Worm (Caenorhabditis elegans) whole organism, midembryonic: Measurements from ENCODE around the gene F40D4.17.

Source experiments
- T22C8.4 ChIP-seq: fragments of 200-800 bp; sonication (Bioruptor generic); IDR thresholded peaks from 2 replicates; pipeline ENCODE4 v1.3.6; 2022; ENCODE audit warnings: missing genetic modification characterization, missing compliant biosample characterization
- cog-1 ChIP-seq: sonication (generic microtip); optimal IDR thresholded peaks from 2 replicates; lab custom pipeline; 2016; ENCODE audit warnings: missing genetic modification characterization, missing compliant biosample characterization
- flt-1 ChIP-seq: fragments of 200-800 bp; sonication (Bioruptor generic); IDR thresholded peaks from 2 replicates; pipeline ENCODE4 v1.3.6; 2022; ENCODE audit warnings: missing genetic modification characterization, missing compliant biosample characterization
- klf-2 ChIP-seq: fragments of 200-800 bp; sonication (Bioruptor generic); conservative IDR thresholded peaks from 2 replicates; pipeline ENCODE4 v1.3.6; 2022; ENCODE audit warnings: missing genetic modification reagents, missing genetic modification characterization, missing compliant biosample characterization
- med-1 ChIP-seq: sonication (generic microtip); optimal IDR thresholded peaks from 2 replicates; lab custom pipeline; 2017; ENCODE audit warnings: missing genetic modification characterization, mild to moderate bottlenecking, missing compliant biosample characterization, antibody characterized with exemption, missing genetic modification reagents; ENCODE audit not compliant: insufficient read depth
- ref-1 ChIP-seq: fragments of 200-800 bp; sonication (Bioruptor generic); conservative IDR thresholded peaks from 2 replicates; pipeline ENCODE4 v1.3.6; 2022; ENCODE audit warnings: missing genetic modification reagents, missing genetic modification characterization, missing compliant biosample characterization
- tab-1 ChIP-seq: fragments of 200-800 bp; sonication (Bioruptor generic); IDR thresholded peaks from 2 replicates; pipeline ENCODE4 v1.3.6; 2022; ENCODE audit warnings: missing genetic modification characterization, missing compliant biosample characterization
- ztf-23 ChIP-seq: fragments of 200-800 bp; sonication (Bioruptor generic); IDR thresholded peaks from 2 replicates; pipeline ENCODE4 v1.3.6; 2022; ENCODE audit warnings: missing genetic modification reagents, missing genetic modification characterization, missing compliant biosample characterization
- ztf-29 ChIP-seq: fragments of 200-800 bp; sonication (Bioruptor generic); IDR thresholded peaks from 2 replicates; pipeline ENCODE4 v1.3.6; 2022; ENCODE audit warnings: missing genetic modification reagents, missing genetic modification characterization, missing compliant biosample characterization

F40D4.17 gene

ce11 chrV:17155384-17155858, at the start of gene F40D4.17:
TSS of gene F40D4.17 (minus strand) at chrV:17155434.
- no peak for TF ChIP-seq klf-2 (GFP tag; lab: Robert Waterston, UW)
- no peak for TF ChIP-seq flt-1 (GFP tag; lab: Robert Waterston, UW)
- no peak for TF ChIP-seq T22C8.4 (GFP tag; lab: Robert Waterston, UW)
- TF ChIP-seq ztf-23: no peak
- TF ChIP-seq ref-1 (GFP tag; lab: Robert Waterston, UW): no peak
- no peak for TF ChIP-seq med-1 (GFP tag; lab: Kevin White, UChicago)

DNA sequence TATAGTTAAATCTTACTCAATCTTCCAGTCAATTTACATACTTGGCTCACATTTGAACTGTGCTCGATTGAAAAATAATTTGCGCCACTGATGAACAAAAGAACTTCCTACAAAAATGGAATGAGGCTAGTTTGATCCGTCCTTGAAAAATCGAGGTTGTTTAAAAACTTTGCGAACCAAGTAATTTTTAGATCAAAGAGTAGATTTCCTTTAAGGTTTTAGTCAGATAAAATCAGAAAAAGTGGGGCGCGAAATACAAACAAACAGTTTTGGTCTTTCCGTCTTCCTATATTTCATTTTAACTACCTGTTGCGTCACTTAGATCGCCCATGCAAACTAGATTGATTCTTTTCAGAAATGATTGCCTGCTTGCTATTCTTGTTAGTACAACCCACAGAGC, 46.6 kb upstream of the F40D4.17 start, which contains the start of gene Y68A4A.10:
TSS of gene Y68A4A.10 (plus strand) at position 301 of the 400 bp plus-strand sequence.
- TF ChIP-seq klf-2 (GFP tag; lab: Robert Waterston, UW): no peak
- TF ChIP-seq flt-1 (GFP tag; lab: Robert Waterston, UW): no peak
- no peak for TF ChIP-seq ztf-23
- no peak for TF ChIP-seq cog-1 (tag; lab: Kevin White, UChicago)
- TF ChIP-seq T22C8.4 (GFP tag; lab: Robert Waterston, UW): no peak
- no peak for TF ChIP-seq ztf-29
- TF ChIP-seq med-1 (GFP tag; lab: Kevin White, UChicago): no peak
- no peak for TF ChIP-seq ref-1 (GFP tag; lab: Robert Waterston, UW)
- no peak for TF ChIP-seq tab-1 (GFP tag; lab: Robert Waterston, UW)

- TF ChIP-seq ref-1 (GFP tag; lab: Robert Waterston, UW): no peak
- no peak for TF ChIP-seq tab-1 (GFP tag; lab: Robert Waterston, UW)
- TF ChIP-seq ztf-29: no peak
- no peak for TF ChIP-seq T22C8.4 (GFP tag; lab: Robert Waterston, UW)
- TF ChIP-seq cog-1 (tag; lab: Kevin White, UChicago): no peak
- TF ChIP-seq med-1 (GFP tag; lab: Kevin White, UChicago): no peak
- TF ChIP-seq flt-1 (GFP tag; lab: Robert Waterston, UW): no peak
- no peak for TF ChIP-seq klf-2 (GFP tag; lab: Robert Waterston, UW)
- TF ChIP-seq ztf-23: no peak
Measured at ce11 chrV:17198926-17199325, 43.7 kb upstream of the F40D4.17 start, which contains the start of gene srz-96. TSS of gene srz-96 (plus strand) at chrV:17199226.

- TF ChIP-seq ztf-23 (no peak), med-1 (GFP tag; lab: Kevin White, UChicago) (no peak), ref-1 (GFP tag; lab: Robert Waterston, UW) (no peak)
Measured at ce11 chrV:17192238-17192637, 37.0 kb upstream of the F40D4.17 start, which contains the start of gene srz-47. TSS of gene srz-47 (minus strand) at chrV:17192338.

DNA sequence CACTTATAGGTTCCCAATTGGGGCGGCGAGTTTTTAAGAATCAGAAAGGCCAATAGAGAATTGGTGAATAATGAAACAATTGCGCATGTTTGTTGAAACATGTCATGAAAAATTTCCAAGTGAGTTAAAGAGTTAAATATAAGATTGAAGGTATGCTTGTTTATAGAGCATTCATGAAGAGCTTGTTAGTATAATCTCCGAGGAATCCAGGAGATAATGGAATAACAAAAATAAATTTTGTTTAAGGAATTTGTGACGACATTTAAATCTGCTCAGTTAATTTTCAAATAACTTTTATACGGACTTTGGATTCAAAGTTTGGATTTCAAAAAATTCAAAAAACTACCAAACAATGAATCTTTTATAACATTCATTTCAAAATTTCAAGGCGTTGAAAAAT, 35.2 kb upstream of the F40D4.17 start, which contains the start of gene str-199:
TSS of gene str-199 (minus strand) at position 101 of the 400 bp plus-strand sequence.
- TF ChIP-seq T22C8.4 (GFP tag; lab: Robert Waterston, UW) (no peak), tab-1 (GFP tag; lab: Robert Waterston, UW) (no peak), ref-1 (GFP tag; lab: Robert Waterston, UW) (no peak), ztf-29 (no peak), ztf-23 (no peak), med-1 (GFP tag; lab: Kevin White, UChicago) (no peak)

DNA sequence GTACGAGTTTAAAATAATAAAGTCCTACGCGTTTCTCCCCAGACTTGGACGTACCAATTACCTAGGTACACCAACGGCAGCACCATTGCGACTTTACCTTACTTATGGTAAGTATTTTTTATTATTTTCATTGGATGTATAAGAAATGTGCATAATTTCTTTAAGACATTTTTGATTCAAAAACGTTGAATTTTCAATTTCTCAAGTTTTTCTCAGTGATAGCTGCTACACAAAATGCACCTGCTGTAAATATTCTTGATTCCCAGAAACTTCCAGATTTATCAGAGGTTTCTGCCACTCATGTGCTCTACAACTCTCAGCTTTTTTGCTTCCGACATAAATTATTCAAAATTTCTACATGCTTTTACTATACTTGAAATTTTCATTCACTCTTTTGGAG, 26.8 kb upstream of the F40D4.17 start, which contains the start of gene srh-159:
TSS of gene srh-159 (plus strand) at position 301 of the 400 bp plus-strand sequence.
- TF ChIP-seq flt-1 (GFP tag; lab: Robert Waterston, UW): no peak

ce11 chrV:17178457-17178856, 23.2 kb upstream of the F40D4.17 start, which contains the start of gene srh-174:
TSS of gene srh-174 (plus strand) at chrV:17178757.
- TF ChIP-seq med-1 (GFP tag; lab: Kevin White, UChicago) (no peak), ref-1 (GFP tag; lab: Robert Waterston, UW) (no peak), flt-1 (GFP tag; lab: Robert Waterston, UW) (no peak), cog-1 (tag; lab: Kevin White, UChicago) (no peak), ztf-29 (no peak), ztf-23 (no peak), klf-2 (GFP tag; lab: Robert Waterston, UW) (no peak), T22C8.4 (GFP tag; lab: Robert Waterston, UW) (no peak), tab-1 (GFP tag; lab: Robert Waterston, UW) (no peak)

ce11 chrV:17177967-17178366, 22.7 kb upstream of the F40D4.17 start, which contains the start of gene srsx-1:
TSS of gene srsx-1 (minus strand) at chrV:17178067.
- TF ChIP-seq cog-1 (tag; lab: Kevin White, UChicago): no peak
- TF ChIP-seq flt-1 (GFP tag; lab: Robert Waterston, UW): no peak
- no peak for TF ChIP-seq klf-2 (GFP tag; lab: Robert Waterston, UW)
- TF ChIP-seq T22C8.4 (GFP tag; lab: Robert Waterston, UW): no peak
- TF ChIP-seq ref-1 (GFP tag; lab: Robert Waterston, UW): no peak
- TF ChIP-seq tab-1 (GFP tag; lab: Robert Waterston, UW): no peak
- TF ChIP-seq ztf-23: no peak
- no peak for TF ChIP-seq ztf-29
- no peak for TF ChIP-seq med-1 (GFP tag; lab: Kevin White, UChicago)

ce11 chrV:17173738-17174137, 18.5 kb upstream of the F40D4.17 start, which contains the start of gene srbc-25:
TSS of gene srbc-25 (plus strand) at chrV:17174038.
- no peak for TF ChIP-seq med-1 (GFP tag; lab: Kevin White, UChicago)
- no peak for TF ChIP-seq ref-1 (GFP tag; lab: Robert Waterston, UW)
- no peak for TF ChIP-seq flt-1 (GFP tag; lab: Robert Waterston, UW)
- no peak for TF ChIP-seq cog-1 (tag; lab: Kevin White, UChicago)
- TF ChIP-seq ztf-29: no peak
- TF ChIP-seq T22C8.4 (GFP tag; lab: Robert Waterston, UW): no peak
- no peak for TF ChIP-seq tab-1 (GFP tag; lab: Robert Waterston, UW)
- TF ChIP-seq klf-2 (GFP tag; lab: Robert Waterston, UW): no peak
- TF ChIP-seq ztf-23: no peak

DNA sequence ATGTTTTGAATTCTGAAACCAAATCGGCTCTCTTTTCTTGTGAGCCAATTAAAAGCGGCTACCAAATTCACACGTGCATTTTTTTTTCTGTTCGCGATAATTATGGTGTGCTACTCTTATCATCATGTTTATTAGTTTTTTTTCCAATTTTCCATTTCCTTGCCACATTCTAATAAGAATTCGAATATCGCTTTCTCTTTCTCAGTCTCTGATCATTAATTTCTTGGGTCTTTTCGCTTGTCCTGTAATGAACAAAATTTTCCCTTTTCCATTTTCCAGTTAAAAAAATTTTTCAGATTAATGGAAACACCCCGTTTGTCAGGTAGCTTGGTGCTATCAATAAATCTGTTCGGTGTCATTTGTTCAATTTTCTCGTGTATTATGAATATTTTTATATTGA, 16.3 kb upstream of the F40D4.17 start, which contains the start of gene srbc-26:
TSS of gene srbc-26 (plus strand) at position 301 of the 400 bp plus-strand sequence.
- TF ChIP-seq ztf-23 (no peak), med-1 (GFP tag; lab: Kevin White, UChicago) (no peak), cog-1 (tag; lab: Kevin White, UChicago) (no peak), flt-1 (GFP tag; lab: Robert Waterston, UW) (no peak), tab-1 (GFP tag; lab: Robert Waterston, UW) (no peak), ref-1 (GFP tag; lab: Robert Waterston, UW) (no peak), klf-2 (GFP tag; lab: Robert Waterston, UW) (no peak), T22C8.4 (GFP tag; lab: Robert Waterston, UW) (no peak), ztf-29 (no peak)
